Worm (Caenorhabditis elegans) whole organism, L4 larva: ENCODE measurements around the gene gst-34.

ENCODE experiments used
- ama-1 ChIP-seq: fragments of 150-350 bp; optimal IDR thresholded peaks from 2 replicates; lab custom pipeline; 2014; ENCODE audit warnings: inconsistent platforms, mixed read lengths
- ces-1 ChIP-seq: fragments of 150-350 bp; sonication (generic microtip); optimal IDR thresholded peaks from 4 replicates; lab custom pipeline; 2014; ENCODE audit warnings: missing biosample characterization, missing genetic modification reagents, missing genetic modification characterization
- mep-1 ChIP-seq: fragments of 150-350 bp; sonication (generic microtip); optimal IDR thresholded peaks from 3 replicates; lab custom pipeline; 2014; ENCODE audit warnings: missing biosample characterization, missing genetic modification characterization
- nhr-11 ChIP-seq: fragments of 150-350 bp; optimal IDR thresholded peaks from 2 replicates; lab custom pipeline; 2014; ENCODE audit warnings: missing biosample characterization, missing genetic modification characterization
- nhr-237 ChIP-seq: sonication (generic microtip); optimal IDR thresholded peaks from 2 replicates; lab custom pipeline; 2017; ENCODE audit warnings: missing biosample characterization, missing genetic modification characterization
- nhr-76 ChIP-seq: fragments of 150-350 bp; optimal IDR thresholded peaks from 2 replicates; lab custom pipeline; 2014; ENCODE audit warnings: missing biosample characterization, missing genetic modification characterization
- sdz-12 ChIP-seq: fragments of 200-800 bp; sonication (Bioruptor generic); optimal IDR thresholded peaks from 2 replicates; lab custom pipeline; 2018; ENCODE audit warnings: mild to moderate bottlenecking, missing genetic modification characterization, missing compliant biosample characterization
- skn-1 ChIP-seq: fragments of 150-350 bp; optimal IDR thresholded peaks from 2 replicates; lab custom pipeline; 2014; ENCODE audit warnings: missing biosample characterization, missing genetic modification characterization
- snpc-4 ChIP-seq: fragments of 150-350 bp; optimal IDR thresholded peaks from 2 replicates; lab custom pipeline; 2014; ENCODE audit warnings: missing biosample characterization, missing genetic modification characterization

- TF ChIP-seq skn-1 (tag; lab: Kevin White, UChicago) = no peak
- no peak for TF ChIP-seq nhr-76 (tag; lab: Kevin White, UChicago)
- no peak for TF ChIP-seq ama-1 (lab: Kevin White, UChicago)
- no peak for TF ChIP-seq sdz-12
- TF ChIP-seq nhr-237 = no peak
- TF ChIP-seq mep-1 (tag; lab: Kevin White, UChicago) = no peak
- no peak for TF ChIP-seq nhr-11 (tag; lab: Kevin White, UChicago)
- no peak for TF ChIP-seq snpc-4 (tag; lab: Kevin White, UChicago)
- no peak for TF ChIP-seq ces-1 (GFP tag; lab: Kevin White, UChicago)
Measured at ce11 chrII:15164453-15164852, 18.6 kb downstream of the gst-34 start, which contains the start of gene gst-26.
